Worm (Caenorhabditis elegans): Measurements from ENCODE around the gene Y57A10A.13.

DNA sequence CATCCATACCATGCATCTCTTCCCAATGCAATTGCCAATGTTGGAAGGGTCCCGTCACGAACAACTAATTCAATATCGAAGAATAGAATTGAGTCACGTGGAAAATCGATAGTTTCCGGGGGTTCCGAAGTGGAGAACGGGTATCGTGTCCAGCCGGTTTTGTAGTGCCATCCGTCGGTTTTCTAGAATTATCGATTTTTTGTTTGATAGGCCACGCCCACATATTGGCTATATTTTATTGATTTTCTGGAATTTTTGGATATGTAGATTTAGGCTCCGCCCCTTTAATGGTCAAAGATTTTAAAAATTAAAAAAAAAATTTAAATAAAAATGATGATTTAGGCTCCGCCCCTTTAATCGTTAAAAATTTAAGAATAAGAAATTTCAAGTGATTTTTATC is 14.5 kb upstream of the Y57A10A.13 start:
- TF ChIP-seq ztf-11 (tag; optimal IDR thresholded peaks at IDR 0.05) (no peak), mdl-1 (tag; optimal IDR thresholded peaks at IDR 0.05) (no peak), nhr-28 (tag; optimal IDR thresholded peaks at IDR 0.05) (no peak), nhr-23 (tag; optimal IDR thresholded peaks at IDR 0.05) (no peak), fkh-10 (GFP tag; optimal IDR thresholded peaks at IDR 0.05) (no peak), nhr-11 (tag; optimal IDR thresholded peaks at IDR 0.05) (no peak), nhr-76 (tag; optimal IDR thresholded peaks at IDR 0.05) (no peak), pha-4 (tag; optimal IDR thresholded peaks at IDR 0.05) (no peak)
